Worm (Caenorhabditis elegans): ENCODE results near the gene M01H9.4.

Gene M01H9.4

DNA sequence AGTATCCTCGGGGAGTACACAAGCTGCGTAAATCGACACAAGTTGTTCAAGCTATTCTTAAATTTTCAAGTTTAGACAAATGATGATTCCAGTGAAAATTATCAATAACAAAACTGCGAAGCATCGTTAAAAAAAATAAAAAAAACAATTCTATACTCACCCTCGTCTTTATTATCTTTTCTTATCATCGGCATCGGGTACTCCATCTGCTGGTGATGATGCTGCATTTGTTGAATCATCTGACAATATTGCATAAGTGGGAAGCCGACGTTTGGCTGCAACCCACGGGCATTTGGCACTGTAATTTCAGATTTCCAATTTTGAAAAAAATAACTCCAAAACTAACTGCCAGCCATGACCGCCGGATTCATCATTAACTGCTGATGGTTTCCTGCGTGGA is 1.4 kb downstream of the M01H9.4 start:
- TF ChIP-seq aly-1 (tag; optimal IDR thresholded peaks at IDR 0.05) (no peak), ets-7 (tag; optimal IDR thresholded peaks at IDR 0.05) (no peak), flt-1 (GFP tag; IDR thresholded peaks at IDR 0.05) (no peak), hmbx-1 (tag; optimal IDR thresholded peaks at IDR 0.05) (no peak), scrt-1 (GFP tag; IDR thresholded peaks at IDR 0.05) (no peak), pes-1 (GFP tag; IDR thresholded peaks at IDR 0.05) (no peak), sea-1 (GFP tag; conservative IDR thresholded peaks at IDR 0.05) (no peak), tbx-11 (GFP tag; IDR thresholded peaks at IDR 0.05) (no peak), ceh-13 (GFP tag; optimal IDR thresholded peaks at IDR 0.05) (no peak), tra-4 (tag; optimal IDR thresholded peaks at IDR 0.05) (no peak), ama-1 (optimal IDR thresholded peaks at IDR 0.05) (no peak), tbx-37 (GFP tag; conservative IDR thresholded peaks at IDR 0.05) (no peak), B0310.2 (tag; optimal IDR thresholded peaks at IDR 0.05) (no peak), ceh-36 (tag; optimal IDR thresholded peaks at IDR 0.05) (no peak), hmg-4 (GFP tag; optimal IDR thresholded peaks at IDR 0.05) (no peak), hnd-1 (tag; optimal IDR thresholded peaks at IDR 0.05) (no peak), F13C5.2 (tag; optimal IDR thresholded peaks at IDR 0.05) (no peak)

DNA sequence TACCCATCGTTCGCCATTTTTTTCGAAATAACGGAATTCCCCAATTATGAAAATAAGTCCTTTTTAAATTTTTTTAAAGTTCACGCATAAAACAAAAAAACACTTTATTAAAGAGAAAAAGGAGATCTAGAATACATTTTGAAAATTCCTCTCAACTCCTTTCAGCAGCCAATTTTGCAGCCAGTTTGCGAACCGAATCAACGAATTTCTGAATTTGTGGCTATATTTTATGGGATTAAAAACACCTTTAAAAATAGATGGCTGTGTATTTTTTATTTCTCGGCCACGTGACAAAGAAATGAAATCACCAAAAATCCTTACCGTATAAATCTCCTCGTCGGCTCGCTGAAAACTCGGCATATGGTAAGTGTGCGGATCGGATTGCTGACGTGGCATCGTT is 2.7 kb downstream of the M01H9.4 start, which contains the start of gene M01H9.10:
M01H9.10 (minus strand) TSS at position 101 of the 400 bp plus-strand sequence.
- no peak for TF ChIP-seq flt-1 (GFP tag; IDR thresholded peaks at IDR 0.05)
- TF ChIP-seq sea-1 (GFP tag; conservative IDR thresholded peaks at IDR 0.05) = no peak
- TF ChIP-seq ets-7 (tag; optimal IDR thresholded peaks at IDR 0.05) = no peak
- no peak for TF ChIP-seq ceh-13 (GFP tag; optimal IDR thresholded peaks at IDR 0.05)
- TF ChIP-seq pes-1 (GFP tag; IDR thresholded peaks at IDR 0.05) = no peak
- no peak for TF ChIP-seq aly-1 (tag; optimal IDR thresholded peaks at IDR 0.05)
- no peak for TF ChIP-seq B0310.2 (tag; optimal IDR thresholded peaks at IDR 0.05)
- no peak for TF ChIP-seq hmg-4 (GFP tag; optimal IDR thresholded peaks at IDR 0.05)
- TF ChIP-seq ceh-36 (tag; optimal IDR thresholded peaks at IDR 0.05) = no peak
- TF ChIP-seq scrt-1 (GFP tag; IDR thresholded peaks at IDR 0.05) = no peak
- TF ChIP-seq ama-1 (optimal IDR thresholded peaks at IDR 0.05) = no peak
- no peak for TF ChIP-seq tbx-37 (GFP tag; conservative IDR thresholded peaks at IDR 0.05)
- TF ChIP-seq hmbx-1 (tag; optimal IDR thresholded peaks at IDR 0.05) = no peak

DNA sequence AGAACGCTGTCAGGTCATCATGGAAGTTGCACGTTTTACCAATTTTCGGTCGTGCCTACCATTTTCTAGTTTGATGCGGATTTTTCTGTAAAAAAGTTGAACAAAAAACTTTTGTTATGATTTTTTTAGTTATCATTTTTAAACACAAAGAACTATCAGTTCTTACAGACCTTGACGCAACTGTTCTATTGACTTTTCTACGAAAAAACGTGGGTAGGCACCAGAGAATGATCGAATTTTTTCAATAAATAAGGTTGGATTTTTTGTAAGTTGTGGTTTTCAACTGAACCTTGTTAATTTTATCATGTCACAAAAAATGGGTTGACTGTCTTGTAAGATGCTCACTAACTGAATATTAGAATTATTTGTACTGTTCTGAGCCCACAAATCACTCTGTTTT is 4.1 kb downstream of the M01H9.4 start:
- TF ChIP-seq ceh-36 (tag; optimal IDR thresholded peaks at IDR 0.05) = no peak
- TF ChIP-seq ama-1 (optimal IDR thresholded peaks at IDR 0.05) = no peak
- TF ChIP-seq F13C5.2 (tag; optimal IDR thresholded peaks at IDR 0.05) = no peak
- TF ChIP-seq hnd-1 (tag; optimal IDR thresholded peaks at IDR 0.05) = no peak
- TF ChIP-seq aly-1 (tag; optimal IDR thresholded peaks at IDR 0.05) = no peak
- TF ChIP-seq ets-7 (tag; optimal IDR thresholded peaks at IDR 0.05) = no peak
- TF ChIP-seq hmbx-1 (tag; optimal IDR thresholded peaks at IDR 0.05) = no peak
- no peak for TF ChIP-seq scrt-1 (GFP tag; IDR thresholded peaks at IDR 0.05)
- TF ChIP-seq B0310.2 (tag; optimal IDR thresholded peaks at IDR 0.05) = no peak
- TF ChIP-seq pes-1 (GFP tag; IDR thresholded peaks at IDR 0.05) = no peak
- no peak for TF ChIP-seq tra-4 (tag; optimal IDR thresholded peaks at IDR 0.05)
- TF ChIP-seq sea-1 (GFP tag; conservative IDR thresholded peaks at IDR 0.05) = no peak
- TF ChIP-seq tbx-11 (GFP tag; IDR thresholded peaks at IDR 0.05) = no peak
- TF ChIP-seq ceh-13 (GFP tag; optimal IDR thresholded peaks at IDR 0.05) = no peak
- no peak for TF ChIP-seq hmg-4 (GFP tag; optimal IDR thresholded peaks at IDR 0.05)

- no peak for TF ChIP-seq B0310.2 (tag; optimal IDR thresholded peaks at IDR 0.05)
- no peak for TF ChIP-seq tbx-11 (GFP tag; IDR thresholded peaks at IDR 0.05)
- no peak for TF ChIP-seq hmbx-1 (tag; optimal IDR thresholded peaks at IDR 0.05)
- no peak for TF ChIP-seq tra-4 (tag; optimal IDR thresholded peaks at IDR 0.05)
- no peak for TF ChIP-seq ama-1 (optimal IDR thresholded peaks at IDR 0.05)
- no peak for TF ChIP-seq aly-1 (tag; optimal IDR thresholded peaks at IDR 0.05)
- TF ChIP-seq ceh-13 (GFP tag; optimal IDR thresholded peaks at IDR 0.05) = no peak
- TF ChIP-seq hmg-4 (GFP tag; optimal IDR thresholded peaks at IDR 0.05) = no peak
- no peak for TF ChIP-seq hnd-1 (tag; optimal IDR thresholded peaks at IDR 0.05)
- no peak for TF ChIP-seq ets-7 (tag; optimal IDR thresholded peaks at IDR 0.05)
- TF ChIP-seq F13C5.2 (tag; optimal IDR thresholded peaks at IDR 0.05) = no peak
- no peak for TF ChIP-seq pes-1 (GFP tag; IDR thresholded peaks at IDR 0.05)
- TF ChIP-seq flt-1 (GFP tag; IDR thresholded peaks at IDR 0.05) = no peak
- no peak for TF ChIP-seq scrt-1 (GFP tag; IDR thresholded peaks at IDR 0.05)
- no peak for TF ChIP-seq tbx-37 (GFP tag; conservative IDR thresholded peaks at IDR 0.05)
- TF ChIP-seq sea-1 (GFP tag; conservative IDR thresholded peaks at IDR 0.05) = no peak
- TF ChIP-seq ceh-36 (tag; optimal IDR thresholded peaks at IDR 0.05) = no peak
These were observed 5.7 kb downstream of the M01H9.4 start, which contains the start of gene M01H9.3 for ce11 chrIV:4477009-4477471. Gene M01H9.3 (minus strand): TSS chrIV:4477059.

- TF ChIP-seq ets-7 (tag; optimal IDR thresholded peaks at IDR 0.05) (no peak), B0310.2 (tag; optimal IDR thresholded peaks at IDR 0.05) (no peak), hmbx-1 (tag; optimal IDR thresholded peaks at IDR 0.05) (no peak), ceh-13 (GFP tag; optimal IDR thresholded peaks at IDR 0.05) (no peak), pes-1 (GFP tag; IDR thresholded peaks at IDR 0.05) (no peak), hnd-1 (tag; optimal IDR thresholded peaks at IDR 0.05) (no peak), F13C5.2 (tag; optimal IDR thresholded peaks at IDR 0.05) (no peak), sea-1 (GFP tag; conservative IDR thresholded peaks at IDR 0.05) (no peak), flt-1 (GFP tag; IDR thresholded peaks at IDR 0.05) (no peak)
These were observed 7.2 kb downstream of the M01H9.4 start for ce11 chrIV:4475362-4476086.

ce11 chrIV:4473767-4474166 is 8.9 kb downstream of the M01H9.4 start:
- TF ChIP-seq aly-1 (tag; optimal IDR thresholded peaks at IDR 0.05) (no peak), tbx-37 (GFP tag; conservative IDR thresholded peaks at IDR 0.05) (no peak), hmbx-1 (tag; optimal IDR thresholded peaks at IDR 0.05) (no peak), tra-4 (tag; optimal IDR thresholded peaks at IDR 0.05) (no peak), ets-7 (tag; optimal IDR thresholded peaks at IDR 0.05) (no peak), hnd-1 (tag; optimal IDR thresholded peaks at IDR 0.05) (no peak), hmg-4 (GFP tag; optimal IDR thresholded peaks at IDR 0.05) (no peak), sea-1 (GFP tag; conservative IDR thresholded peaks at IDR 0.05) (no peak)
